Fruit fly (Drosophila melanogaster) whole organism, prepupa: ENCODE measurements around the gene CG4338.

Source experiments
- Blimp-1 ChIP-seq: fragments of 200-800 bp; sonication (Bioruptor generic); optimal IDR thresholded peaks from 3 replicates; lab custom pipeline; 2017; ENCODE audit warnings: missing biosample characterization, missing genetic modification characterization, mild to moderate bottlenecking, moderate library complexity, missing genetic modification reagents
- CG10631 ChIP-seq: fragments of 200-800 bp; sonication (Bioruptor generic); optimal IDR thresholded peaks from 2 replicates; lab custom pipeline; 2016; ENCODE audit warnings: missing biosample characterization, missing genetic modification characterization
- CG11294 ChIP-seq: fragments of 200-800 bp; sonication (Bioruptor generic); IDR thresholded peaks from 2 replicates; pipeline ENCODE4 v1.3.6; 2022; ENCODE audit warnings: missing biosample characterization, missing genetic modification characterization
- CG11762 ChIP-seq: fragments of 200-800 bp; sonication (Bioruptor generic); optimal IDR thresholded peaks from 3 replicates; lab custom pipeline; 2016; ENCODE audit warnings: missing biosample characterization, missing genetic modification characterization; ENCODE audit not compliant: insufficient read depth
- CG11902 ChIP-seq: fragments of 200-800 bp; sonication (Bioruptor generic); optimal IDR thresholded peaks from 3 replicates; lab custom pipeline; 2016; ENCODE audit warnings: missing biosample characterization, missing genetic modification characterization
- CG1621 ChIP-seq: fragments of 200-800 bp; sonication (Bioruptor generic); optimal IDR thresholded peaks from 3 replicates; lab custom pipeline; 2018; ENCODE audit warnings: missing biosample characterization, mild to moderate bottlenecking, missing genetic modification characterization
- CG16779 ChIP-seq: fragments of 200-800 bp; sonication (Bioruptor generic); optimal IDR thresholded peaks from 3 replicates; lab custom pipeline; 2017; ENCODE audit warnings: missing biosample characterization, mild to moderate bottlenecking, missing genetic modification characterization
- CG31627 ChIP-seq: fragments of 200-800 bp; sonication (Bioruptor generic); optimal IDR thresholded peaks from 3 replicates; lab custom pipeline; 2016; ENCODE audit warnings: missing biosample characterization, missing genetic modification characterization
- CG32006 ChIP-seq: fragments of 200-800 bp; sonication (Bioruptor generic); optimal IDR thresholded peaks from 3 replicates; lab custom pipeline; 2017; ENCODE audit warnings: missing biosample characterization, mild to moderate bottlenecking, missing genetic modification characterization
- CG3919 ChIP-seq: fragments of 200-800 bp; sonication (Bioruptor generic); optimal IDR thresholded peaks from 3 replicates; lab custom pipeline; 2016; ENCODE audit warnings: missing biosample characterization, missing genetic modification characterization
- CG6163 ChIP-seq: fragments of 200-800 bp; sonication (Bioruptor generic); IDR thresholded peaks from 3 replicates; pipeline ENCODE4 v1.3.6; 2022; ENCODE audit warnings: missing biosample characterization, missing genetic modification characterization
- CG6276 ChIP-seq: fragments of 200-800 bp; sonication (Bioruptor generic); optimal IDR thresholded peaks from 2 replicates; lab custom pipeline; 2017; ENCODE audit warnings: missing biosample characterization, mild to moderate bottlenecking, missing genetic modification characterization
- CG6792 ChIP-seq: fragments of 200-800 bp; sonication (Bioruptor generic); optimal IDR thresholded peaks from 3 replicates; lab custom pipeline; 2016; ENCODE audit warnings: missing biosample characterization, missing genetic modification characterization
- CG6808 ChIP-seq: fragments of 200-800 bp; sonication (Bioruptor generic); optimal IDR thresholded peaks from 3 replicates; lab custom pipeline; 2017; ENCODE audit warnings: missing biosample characterization, missing genetic modification characterization, mild to moderate bottlenecking, moderate library complexity, missing genetic modification reagents
- CG6854 ChIP-seq: fragments of 200-800 bp; sonication (Bioruptor generic); optimal IDR thresholded peaks from 2 replicates; lab custom pipeline; 2017; ENCODE audit warnings: missing biosample characterization, mild to moderate bottlenecking, missing genetic modification characterization
- CG7368 ChIP-seq: fragments of 200-800 bp; sonication (Bioruptor generic); optimal IDR thresholded peaks from 3 replicates; lab custom pipeline; 2016; ENCODE audit warnings: missing biosample characterization, missing genetic modification characterization
- CG8119 ChIP-seq: fragments of 200-800 bp; sonication (Bioruptor generic); IDR thresholded peaks from 3 replicates; pipeline ENCODE4 v1.3.6; 2022; ENCODE audit warnings: missing biosample characterization, missing genetic modification characterization
- CG8319 ChIP-seq: fragments of 200-800 bp; sonication (Bioruptor generic); optimal IDR thresholded peaks from 3 replicates; lab custom pipeline; 2016; ENCODE audit warnings: missing biosample characterization, missing genetic modification characterization
- CG8632 ChIP-seq: fragments of 200-800 bp; sonication (Bioruptor generic); optimal IDR thresholded peaks from 3 replicates; lab custom pipeline; 2016; ENCODE audit warnings: missing biosample characterization, missing genetic modification characterization
- CG9139 ChIP-seq: fragments of 200-800 bp; sonication (Bioruptor generic); optimal IDR thresholded peaks from 3 replicates; lab custom pipeline; 2017; ENCODE audit warnings: missing biosample characterization, mild to moderate bottlenecking, missing genetic modification characterization
- Eip93F ChIP-seq: fragments of 200-800 bp; sonication (Bioruptor generic); optimal IDR thresholded peaks from 2 replicates; lab custom pipeline; 2016; ENCODE audit warnings: missing biosample characterization, mild to moderate bottlenecking, missing genetic modification characterization
- Ets21C ChIP-seq: fragments of 200-800 bp; sonication (Bioruptor generic); optimal IDR thresholded peaks from 3 replicates; lab custom pipeline; 2016; ENCODE audit warnings: missing biosample characterization, missing genetic modification characterization
- Gug ChIP-seq: fragments of 200-800 bp; sonication (Bioruptor generic); IDR thresholded peaks from 2 replicates; pipeline ENCODE4 v1.3.6; 2022; ENCODE audit warnings: missing biosample characterization, missing genetic modification characterization
- Hr39 ChIP-seq: fragments of 200-800 bp; sonication (Bioruptor generic); optimal IDR thresholded peaks from 2 replicates; lab custom pipeline; 2016; ENCODE audit warnings: missing biosample characterization, missing genetic modification characterization
- Hr4 ChIP-seq: fragments of 200-800 bp; sonication (Bioruptor generic); optimal IDR thresholded peaks from 3 replicates; lab custom pipeline; 2016; ENCODE audit warnings: missing biosample characterization, missing genetic modification characterization
- Lpt ChIP-seq: fragments of 200-800 bp; sonication (Bioruptor generic); optimal IDR thresholded peaks from 3 replicates; lab custom pipeline; 2016; ENCODE audit warnings: missing biosample characterization, missing genetic modification characterization
- OdsH ChIP-seq: fragments of 200-800 bp; sonication (Bioruptor generic); optimal IDR thresholded peaks from 3 replicates; lab custom pipeline; 2016; ENCODE audit warnings: missing biosample characterization, missing genetic modification characterization
- Sox102F ChIP-seq: fragments of 200-800 bp; sonication (Bioruptor generic); optimal IDR thresholded peaks from 2 replicates; lab custom pipeline; 2016; ENCODE audit warnings: missing biosample characterization, mild to moderate bottlenecking, missing genetic modification characterization
- Sox14 ChIP-seq: fragments of 200-800 bp; sonication (Bioruptor generic); optimal IDR thresholded peaks from 3 replicates; lab custom pipeline; 2016; ENCODE audit warnings: missing biosample characterization, missing genetic modification characterization
- Sox15 ChIP-seq: fragments of 200-800 bp; sonication (Bioruptor generic); optimal IDR thresholded peaks from 3 replicates; lab custom pipeline; 2016; ENCODE audit warnings: missing biosample characterization, missing genetic modification characterization
- achi ChIP-seq: fragments of 200-800 bp; sonication (Bioruptor generic); optimal IDR thresholded peaks from 3 replicates; lab custom pipeline; 2016; ENCODE audit warnings: missing biosample characterization, missing genetic modification characterization
- acj6 ChIP-seq: fragments of 200-800 bp; sonication (Bioruptor generic); optimal IDR thresholded peaks from 3 replicates; lab custom pipeline; 2016; ENCODE audit warnings: missing biosample characterization, missing genetic modification characterization
- cyc ChIP-seq: fragments of 200-800 bp; sonication (Bioruptor generic); optimal IDR thresholded peaks from 3 replicates; lab custom pipeline; 2016; ENCODE audit warnings: missing biosample characterization, missing genetic modification characterization
- dac ChIP-seq: fragments of 200-800 bp; sonication (Bioruptor generic); optimal IDR thresholded peaks from 2 replicates; lab custom pipeline; 2017; ENCODE audit warnings: missing biosample characterization, mild to moderate bottlenecking, missing genetic modification characterization
- dsx ChIP-seq: fragments of 200-800 bp; optimal IDR thresholded peaks from 3 replicates; lab custom pipeline; 2019; ENCODE audit warnings: missing biosample characterization, mild to moderate bottlenecking, missing genetic modification characterization, moderate library complexity; ENCODE audit not compliant: poor library complexity, severe bottlenecking
- esn ChIP-seq: fragments of 200-800 bp; sonication (Bioruptor generic); optimal IDR thresholded peaks from 2 replicates; lab custom pipeline; 2016; ENCODE audit warnings: missing biosample characterization, mild to moderate bottlenecking, missing genetic modification characterization, moderate library complexity
- fd59A ChIP-seq: fragments of 200-800 bp; sonication (Bioruptor generic); optimal IDR thresholded peaks from 2 replicates; lab custom pipeline; 2017; ENCODE audit warnings: missing biosample characterization, mild to moderate bottlenecking, missing genetic modification characterization, missing genetic modification reagents
- fd85E ChIP-seq: fragments of 200-800 bp; sonication (Bioruptor generic); optimal IDR thresholded peaks from 3 replicates; lab custom pipeline; 2016; ENCODE audit warnings: missing biosample characterization, missing genetic modification characterization
- fkh ChIP-seq: fragments of 200-800 bp; sonication (Bioruptor generic); optimal IDR thresholded peaks from 3 replicates; lab custom pipeline; 2017; ENCODE audit warnings: missing biosample characterization, mild to moderate bottlenecking, missing genetic modification characterization, moderate library complexity
- lz ChIP-seq: fragments of 200-800 bp; sonication (Bioruptor generic); optimal IDR thresholded peaks from 3 replicates; lab custom pipeline; 2016; ENCODE audit warnings: missing biosample characterization, missing genetic modification characterization
- net ChIP-seq: fragments of 200-800 bp; sonication (Bioruptor generic); optimal IDR thresholded peaks from 3 replicates; lab custom pipeline; 2016; ENCODE audit warnings: missing biosample characterization, missing genetic modification characterization
- pdm3 ChIP-seq: fragments of 200-800 bp; sonication (Bioruptor generic); optimal IDR thresholded peaks from 3 replicates; lab custom pipeline; 2016; ENCODE audit warnings: missing biosample characterization, missing genetic modification characterization
- salr ChIP-seq, 2 experiments: fragments of 200-800 bp; sonication (Bioruptor generic); optimal IDR thresholded peaks; 3 replicates each; lab custom pipeline; 2016 to 2018; ENCODE audit warnings: missing biosample characterization in 2 of 2, missing genetic modification characterization in 2 of 2, mild to moderate bottlenecking in 1 of 2
- ss ChIP-seq, 2 experiments: fragments of 200-800 bp; sonication (Bioruptor generic); optimal IDR thresholded peaks; 2 replicates in 1 of 2; 3 replicates in 1 of 2; lab custom pipeline; 2017 to 2018; ENCODE audit warnings: mild to moderate bottlenecking in 2 of 2, missing biosample characterization in 2 of 2, missing genetic modification characterization in 2 of 2, moderate library complexity in 1 of 2
- svp ChIP-seq: fragments of 200-800 bp; sonication (Bioruptor generic); peaks from one replicate; lab custom pipeline; 2016; ENCODE audit warnings: missing biosample characterization, missing genetic modification characterization
- topi ChIP-seq: fragments of 200-800 bp; sonication (Bioruptor generic); optimal IDR thresholded peaks from 3 replicates; lab custom pipeline; 2016; ENCODE audit warnings: missing biosample characterization, missing genetic modification characterization
- vri ChIP-seq: fragments of 200-800 bp; sonication (Bioruptor generic); optimal IDR thresholded peaks from 3 replicates; lab custom pipeline; 2016; ENCODE audit warnings: missing biosample characterization, mild to moderate bottlenecking, missing genetic modification characterization

The CG4338 gene

dm6 chr3R:15249037-15249436 lies 26.3 kb upstream of the CG4338 start, which contains the start of gene Amt:
Gene Amt (minus strand): TSS chr3R:15249137.
- TF ChIP-seq net (GFP tag; lab: Kevin White, UChicago) (no peak), CG6276 (GFP tag; lab: Kevin White, UChicago) (no peak), cyc (GFP tag; lab: Kevin White, UChicago) (no peak), Ets21C (GFP tag; lab: Kevin White, UChicago) (no peak), fkh (GFP tag; lab: Kevin White, UChicago) (no peak), topi (no peak), salr (GFP tag; optimal IDR thresholded peaks at IDR 0.05; lab: Kevin White, UChicago) (no peak), fd59A (no peak), CG32006 (GFP tag; lab: Kevin White, UChicago) (no peak)

dm6 chr3R:15249735-15250134 lies 25.6 kb upstream of the CG4338 start, which contains the start of gene CG42404:
Gene CG42404 (plus strand): TSS chr3R:15250094.
- TF ChIP-seq CG11902 (no peak), svp (GFP tag; lab: Kevin White, UChicago) (peak; percentile 2), Sox14 (no peak), Hr4 (no peak), esn (GFP tag; lab: Kevin White, UChicago) (no peak)

- TF ChIP-seq CG31627 (peak; percentile 3), CG6792 (GFP tag; lab: Kevin White, UChicago) (peak; percentile 46), CG32006 (GFP tag; lab: Kevin White, UChicago) (peak; percentile 73), Lpt (GFP tag; lab: Kevin White, UChicago) (no peak), fd59A (peak; percentile 40), CG1621 (tag; lab: Kevin White, UChicago) (no peak), Hr39 (GFP tag; lab: Kevin White, UChicago) (peak; percentile 21), Sox15 (GFP tag; lab: Kevin White, UChicago) (no peak), Blimp-1 (no peak), CG6163 (GFP tag; lab: Robert Waterston, UW) (peak; percentile 80), acj6 (peak; percentile 49), Eip93F (GFP tag; lab: Kevin White, UChicago) (no peak), dsx (GFP tag; lab: Kevin White, UChicago) (no peak), pdm3 (GFP tag; lab: Kevin White, UChicago) (no peak), CG11762 (GFP tag; lab: Kevin White, UChicago) (no peak), Sox102F (no peak), cyc (GFP tag; lab: Kevin White, UChicago) (peak; percentile 30), CG3919 (GFP tag; lab: Kevin White, UChicago) (no peak), CG6808 (GFP tag; lab: Kevin White, UChicago) (no peak), topi (peak; percentile 48), achi (GFP tag; lab: Kevin White, UChicago) (peak; percentile 72), salr (GFP tag; optimal IDR thresholded peaks at IDR 0.05; lab: Kevin White, UChicago) (no peak), ss (GFP tag; optimal IDR thresholded peaks at IDR 0.05; lab: Kevin White, UChicago) (no peak), fd85E (no peak), CG9139 (GFP tag; lab: Kevin White, UChicago) (no peak), Hr4 (peak; percentile 56), svp (GFP tag; lab: Kevin White, UChicago) (peak; percentile 72), CG6854 (GFP tag; lab: Kevin White, UChicago) (no peak), lz (GFP tag; lab: Kevin White, UChicago) (peak; percentile 51), OdsH (no peak), Gug (peak; percentile 58), CG8119 (GFP tag; lab: Robert Waterston, UW) (peak; percentile 69), dac (GFP tag; lab: Kevin White, UChicago) (no peak), CG16779 (tag; lab: Kevin White, UChicago) (no peak), CG10631 (GFP tag; lab: Kevin White, UChicago) (peak; percentile 66), CG11294 (GFP tag; lab: Robert Waterston, UW) (peak; percentile 65; the same call in 1 of the 2 replicates), CG6276 (GFP tag; lab: Kevin White, UChicago) (no peak), CG8632 (peak; percentile 45), vri (no peak), CG7368 (GFP tag; lab: Kevin White, UChicago) (no peak), CG8319 (no peak)
Observed at dm6 chr3R:15250454-15250853, 24.9 kb upstream of the CG4338 start.
